Worm (Caenorhabditis elegans) whole organism, L4/young adult: ENCODE measurements around the gene M03F4.6.

Experiments used
- W03F9.2 ChIP-seq: fragments of 150-350 bp; optimal IDR thresholded peaks from 2 replicates; lab custom pipeline; 2014; ENCODE audit warnings: missing biosample characterization, missing genetic modification characterization
- dao-5 ChIP-seq: sonication (generic microtip); optimal IDR thresholded peaks from 2 replicates; lab custom pipeline; 2016; ENCODE audit warnings: missing genotype, missing genetic modification characterization, moderate library complexity, missing compliant biosample characterization
- him-1 ChIP-seq: sonication (generic microtip); optimal IDR thresholded peaks from 2 replicates; lab custom pipeline; 2016; ENCODE audit warnings: missing genotype, missing genetic modification reagents, missing genetic modification characterization, missing compliant biosample characterization

DNA sequence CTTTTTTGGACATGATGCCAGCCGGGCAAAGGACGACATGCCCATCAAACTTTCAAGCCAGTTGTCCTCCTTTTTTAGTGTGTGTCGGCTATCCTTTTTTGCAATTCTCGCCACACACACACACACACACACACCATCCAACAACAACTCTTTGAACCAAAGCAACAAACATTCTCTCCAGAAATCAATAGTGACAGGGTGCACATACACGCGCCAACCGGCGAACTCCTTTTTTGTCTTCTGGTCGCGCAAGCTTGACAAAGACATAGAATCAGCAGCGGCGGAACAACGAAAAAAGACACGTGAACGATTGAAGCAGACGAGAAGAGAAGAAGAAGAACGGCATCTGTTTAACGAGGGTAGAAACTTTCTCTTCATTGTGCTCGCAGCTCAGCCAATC, 11.9 kb upstream of the M03F4.6 start:
- TF ChIP-seq him-1 (tag; lab: Kevin White, UChicago) (no peak), dao-5 (tag; lab: Kevin White, UChicago) (no peak), W03F9.2 (tag; lab: Kevin White, UChicago) (no peak)
